Worm (Caenorhabditis elegans) whole organism, early embryonic: Measurements from ENCODE around the gene dao-4.

Source experiments
- B0310.2 ChIP-seq: sonication (generic microtip); optimal IDR thresholded peaks from 2 replicates; lab custom pipeline; 2016; ENCODE audit warnings: mild to moderate bottlenecking, missing genetic modification characterization, missing compliant biosample characterization
- F13C5.2 ChIP-seq: sonication (generic microtip); optimal IDR thresholded peaks from 2 replicates; lab custom pipeline; 2017; ENCODE audit warnings: mild to moderate bottlenecking, missing genetic modification characterization, inconsistent platforms, missing compliant biosample characterization
- aly-1 ChIP-seq: sonication (generic microtip); optimal IDR thresholded peaks from 2 replicates; lab custom pipeline; 2016; ENCODE audit warnings: missing genetic modification characterization, missing compliant biosample characterization
- ama-1 ChIP-seq: fragments of 150-350 bp; optimal IDR thresholded peaks from 2 replicates; lab custom pipeline; 2014
- ceh-13 ChIP-seq: fragments of 200-800 bp; sonication (Bioruptor generic); optimal IDR thresholded peaks from 2 replicates; lab custom pipeline; 2018; ENCODE audit warnings: mild to moderate bottlenecking, missing genetic modification characterization, missing compliant biosample characterization
- ceh-36 ChIP-seq: sonication (generic microtip); optimal IDR thresholded peaks from 2 replicates; lab custom pipeline; 2016; ENCODE audit warnings: missing genetic modification characterization, inconsistent platforms, missing compliant biosample characterization
- ets-7 ChIP-seq: sonication (generic microtip); optimal IDR thresholded peaks from 2 replicates; lab custom pipeline; 2016; ENCODE audit warnings: missing genotype, missing genetic modification characterization, missing compliant biosample characterization
- flt-1 ChIP-seq: fragments of 200-800 bp; sonication (Bioruptor generic); IDR thresholded peaks from 2 replicates; pipeline ENCODE4 v1.3.6; 2022; ENCODE audit warnings: missing genetic modification characterization, missing compliant biosample characterization
- hmbx-1 ChIP-seq: sonication (generic microtip); optimal IDR thresholded peaks from 2 replicates; lab custom pipeline; 2016; ENCODE audit warnings: mild to moderate bottlenecking, missing genetic modification characterization, missing compliant biosample characterization
- hmg-4 ChIP-seq: fragments of 200-800 bp; sonication (Bioruptor generic); optimal IDR thresholded peaks from 2 replicates; lab custom pipeline; 2018; ENCODE audit warnings: mild to moderate bottlenecking, missing genetic modification characterization, missing compliant biosample characterization
- hnd-1 ChIP-seq: sonication (generic microtip); optimal IDR thresholded peaks from 2 replicates; lab custom pipeline; 2016; ENCODE audit warnings: missing genetic modification characterization, missing compliant biosample characterization
- pes-1 ChIP-seq: fragments of 200-800 bp; sonication (Bioruptor generic); IDR thresholded peaks from 2 replicates; pipeline ENCODE4 v1.3.6; 2022; ENCODE audit warnings: missing genetic modification reagents, missing genetic modification characterization, missing compliant biosample characterization
- scrt-1 ChIP-seq: fragments of 200-800 bp; sonication (Bioruptor generic); IDR thresholded peaks from 2 replicates; pipeline ENCODE4 v1.3.6; 2022; ENCODE audit warnings: missing genetic modification characterization, missing compliant biosample characterization
- sea-1 ChIP-seq: fragments of 200-800 bp; sonication (Bioruptor generic); conservative IDR thresholded peaks from 2 replicates; pipeline ENCODE4 v1.3.6; 2022; ENCODE audit warnings: missing genetic modification characterization, missing compliant biosample characterization
- tbx-11 ChIP-seq: fragments of 200-800 bp; sonication (Bioruptor generic); IDR thresholded peaks from 2 replicates; pipeline ENCODE4 v1.3.6; 2022; ENCODE audit warnings: missing genetic modification characterization, missing compliant biosample characterization
- tbx-37 ChIP-seq: fragments of 200-800 bp; sonication (Bioruptor generic); conservative IDR thresholded peaks from 2 replicates; pipeline ENCODE4 v1.3.6; 2022; ENCODE audit warnings: missing genetic modification reagents, missing genetic modification characterization, missing compliant biosample characterization
- tra-4 ChIP-seq: sonication (generic microtip); optimal IDR thresholded peaks from 2 replicates; lab custom pipeline; 2017; ENCODE audit warnings: missing genetic modification characterization, missing compliant biosample characterization

Gene dao-4

DNA sequence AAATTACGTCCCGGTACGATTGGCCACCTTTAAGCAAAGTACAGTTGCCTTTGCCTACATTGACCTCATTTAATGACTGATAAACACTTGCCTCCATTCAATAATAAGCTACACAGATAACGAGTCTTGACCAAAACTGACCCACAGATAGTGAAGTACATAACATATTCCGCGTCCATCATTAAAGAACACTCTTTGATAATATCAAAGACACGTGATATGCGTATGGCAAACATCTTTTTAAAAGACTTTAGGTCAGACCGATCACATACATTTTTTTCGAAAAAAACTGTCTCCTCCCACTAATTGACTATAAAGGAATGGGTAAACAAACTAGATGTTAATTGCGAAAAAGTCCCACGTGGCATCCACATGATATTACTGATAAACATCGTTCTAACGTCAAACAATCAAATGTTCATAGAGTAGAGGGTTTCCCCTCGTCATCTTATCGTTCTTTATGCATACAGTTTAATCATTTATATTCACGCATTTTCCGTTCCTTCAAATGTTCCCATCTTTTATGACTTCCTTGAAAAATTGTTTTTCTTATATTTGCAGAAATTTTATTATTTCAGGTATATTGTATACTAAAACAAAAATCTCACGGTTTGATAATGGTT, 9.1 kb downstream of the dao-4 start, which contains the start of gene W07E11.1:
W07E11.1 (plus strand) TSS at position 573 of the 623 bp plus-strand sequence.
- TF ChIP-seq aly-1 (tag; lab: Kevin White, UChicago) (no peak), flt-1 (no peak), tra-4 (tag; lab: Kevin White, UChicago) (no peak), hmg-4 (GFP tag; lab: Kevin White, UChicago) (no peak), B0310.2 (tag; lab: Kevin White, UChicago) (no peak), scrt-1 (GFP tag; lab: Robert Waterston, UW) (no peak), ama-1 (no peak), ets-7 (tag; lab: Kevin White, UChicago) (no peak), ceh-13 (GFP tag; lab: Kevin White, UChicago) (no peak), pes-1 (no peak)

DNA sequence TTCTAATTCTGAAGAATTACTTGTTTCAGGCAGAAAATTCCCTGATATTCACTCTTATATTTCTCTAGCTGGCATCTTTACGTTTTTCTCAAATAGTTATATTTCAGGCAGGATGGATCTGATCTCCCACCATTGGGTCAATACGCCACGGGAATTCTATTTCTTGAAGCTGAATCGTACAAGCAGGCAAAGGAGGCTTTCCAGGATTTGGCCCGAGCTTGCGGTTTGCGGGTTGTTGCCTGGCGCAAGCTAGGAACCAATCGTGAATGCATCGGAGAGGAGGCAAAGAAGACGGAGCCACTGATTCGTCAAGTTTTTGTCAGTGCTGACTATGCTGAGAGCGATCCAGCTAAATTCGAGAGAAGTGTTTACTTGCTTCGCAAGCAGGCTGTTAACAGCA, 10.0 kb downstream of the dao-4 start:
- TF ChIP-seq flt-1 (no peak), ama-1 (no peak), F13C5.2 (no peak), aly-1 (tag; lab: Kevin White, UChicago) (no peak), hnd-1 (no peak), B0310.2 (tag; lab: Kevin White, UChicago) (no peak)

DNA sequence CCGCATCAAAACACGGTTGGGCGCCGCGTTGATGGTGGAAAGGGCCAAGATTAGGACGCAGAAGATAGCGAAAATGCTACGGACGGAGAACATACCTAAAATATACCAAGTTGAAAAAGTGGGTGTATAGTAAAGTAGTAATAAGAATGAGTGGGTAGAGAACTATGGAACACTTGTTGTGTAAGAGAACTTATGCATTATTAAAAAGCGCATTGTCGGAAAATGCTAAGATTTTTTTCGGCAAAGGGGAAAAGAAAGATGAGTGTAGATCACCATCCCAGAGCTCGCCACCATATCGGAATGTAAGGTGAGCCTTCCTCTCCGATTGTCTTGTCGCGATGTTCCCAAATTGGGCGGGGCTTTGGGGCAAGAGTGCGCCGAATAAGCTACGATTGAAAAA, 12.8 kb downstream of the dao-4 start, which contains the start of gene flp-28:
flp-28 (minus strand) TSS at position 101 of the 400 bp plus-strand sequence.
- TF ChIP-seq hmbx-1 (tag; lab: Kevin White, UChicago) (no peak), hnd-1 (no peak), tbx-37 (GFP tag; lab: Robert Waterston, UW) (no peak), hmg-4 (GFP tag; lab: Kevin White, UChicago) (no peak), aly-1 (tag; lab: Kevin White, UChicago) (no peak), tbx-11 (GFP tag; lab: Robert Waterston, UW) (no peak), ama-1 (no peak), B0310.2 (tag; lab: Kevin White, UChicago) (no peak), ets-7 (tag; lab: Kevin White, UChicago) (no peak), F13C5.2 (no peak), ceh-13 (GFP tag; lab: Kevin White, UChicago) (no peak), ceh-36 (tag; lab: Kevin White, UChicago) (no peak), pes-1 (no peak), scrt-1 (GFP tag; lab: Robert Waterston, UW) (no peak)

DNA sequence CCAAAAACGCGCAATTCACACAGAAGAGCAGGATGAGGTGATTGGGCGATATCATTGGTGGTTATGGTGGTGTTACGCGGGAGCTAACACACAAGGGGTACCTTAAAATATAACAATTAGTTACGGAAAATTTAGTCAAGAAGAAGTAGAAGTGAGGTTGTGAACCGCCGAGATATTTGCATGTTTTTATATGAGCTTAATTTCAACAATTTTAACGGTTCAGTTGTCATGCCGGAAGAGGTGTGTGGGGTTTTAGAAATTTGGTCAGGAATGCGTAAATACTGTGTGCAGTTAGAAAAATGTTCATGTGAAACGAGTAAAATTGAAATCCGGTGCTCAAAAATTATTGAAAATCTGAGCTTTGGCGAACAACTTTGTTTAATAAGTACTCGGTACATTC, 17.8 kb downstream of the dao-4 start, which contains the start of gene flp-3:
flp-3 (minus strand) TSS at position 101 of the 400 bp plus-strand sequence.
- no peak for TF ChIP-seq ets-7 (tag; lab: Kevin White, UChicago)
- TF ChIP-seq hnd-1 = no peak
- TF ChIP-seq tbx-11 (GFP tag; lab: Robert Waterston, UW) = no peak
- TF ChIP-seq ceh-36 (tag; lab: Kevin White, UChicago) = no peak
- TF ChIP-seq hmg-4 (GFP tag; lab: Kevin White, UChicago) = no peak
- no peak for TF ChIP-seq flt-1
- no peak for TF ChIP-seq F13C5.2
- TF ChIP-seq sea-1 (GFP tag; lab: Robert Waterston, UW) = no peak
- no peak for TF ChIP-seq tbx-37 (GFP tag; lab: Robert Waterston, UW)
- no peak for TF ChIP-seq tra-4 (tag; lab: Kevin White, UChicago)
- TF ChIP-seq hmbx-1 (tag; lab: Kevin White, UChicago) = no peak

DNA sequence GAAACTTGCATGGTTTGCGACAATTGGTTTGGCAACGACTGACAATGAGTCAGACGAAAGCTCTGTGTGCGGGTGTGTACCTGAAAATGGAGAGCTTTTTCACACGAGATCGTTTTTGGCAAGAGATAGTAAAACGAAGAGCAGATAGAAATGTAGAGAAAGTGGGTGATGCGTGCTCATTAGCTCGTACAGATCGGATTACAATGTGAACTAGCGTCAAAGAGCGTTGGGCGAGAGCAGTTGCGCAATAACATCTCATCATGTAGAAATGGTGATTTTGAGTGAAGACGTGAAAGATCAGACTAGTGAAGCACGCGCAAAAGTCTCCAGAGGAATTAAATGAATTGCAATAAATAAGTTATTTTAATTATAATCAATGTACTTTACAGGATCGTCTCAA, 20.1 kb downstream of the dao-4 start, which contains the start of gene flp-2:
flp-2 (minus strand) TSS at position 101 of the 400 bp plus-strand sequence.
- no peak for TF ChIP-seq F13C5.2
- TF ChIP-seq sea-1 (GFP tag; lab: Robert Waterston, UW) = no peak

DNA sequence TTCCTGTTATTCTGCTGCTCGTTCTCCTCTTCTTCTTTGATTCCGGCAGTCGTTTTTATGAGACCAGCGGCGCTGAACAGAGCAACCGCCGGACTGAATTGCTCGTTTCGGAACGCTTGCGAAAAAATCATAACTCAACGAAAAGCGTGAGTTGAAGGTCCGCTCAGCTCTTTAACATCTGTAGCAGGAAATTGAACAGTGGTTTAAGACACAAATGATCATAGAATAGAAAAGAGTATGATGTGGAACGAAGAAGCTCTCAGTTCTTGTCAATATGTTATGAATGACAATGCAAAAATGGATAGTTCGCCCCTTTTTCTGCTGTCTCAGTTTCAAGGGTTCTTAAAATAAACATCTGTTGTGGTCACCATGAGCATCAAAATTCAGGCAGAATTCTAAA, 38.6 kb downstream of the dao-4 start:
- TF ChIP-seq scrt-1 (GFP tag; lab: Robert Waterston, UW) (no peak), aly-1 (tag; lab: Kevin White, UChicago) (no peak), pes-1 (no peak), F13C5.2 (no peak), hmbx-1 (tag; lab: Kevin White, UChicago) (no peak), ceh-36 (tag; lab: Kevin White, UChicago) (no peak), flt-1 (no peak)

- TF ChIP-seq aly-1 (tag; lab: Kevin White, UChicago) (no peak), hmg-4 (GFP tag; lab: Kevin White, UChicago) (no peak), pes-1 (no peak), scrt-1 (GFP tag; lab: Robert Waterston, UW) (no peak), tra-4 (tag; lab: Kevin White, UChicago) (no peak), F13C5.2 (no peak), ceh-13 (GFP tag; lab: Kevin White, UChicago) (no peak), ets-7 (tag; lab: Kevin White, UChicago) (no peak), flt-1 (no peak), B0310.2 (tag; lab: Kevin White, UChicago) (no peak), hnd-1 (no peak), ama-1 (no peak), tbx-37 (GFP tag; lab: Robert Waterston, UW) (no peak), hmbx-1 (tag; lab: Kevin White, UChicago) (no peak)
Observed at ce11 chrX:10123015-10123414, 47.9 kb downstream of the dao-4 start.

DNA sequence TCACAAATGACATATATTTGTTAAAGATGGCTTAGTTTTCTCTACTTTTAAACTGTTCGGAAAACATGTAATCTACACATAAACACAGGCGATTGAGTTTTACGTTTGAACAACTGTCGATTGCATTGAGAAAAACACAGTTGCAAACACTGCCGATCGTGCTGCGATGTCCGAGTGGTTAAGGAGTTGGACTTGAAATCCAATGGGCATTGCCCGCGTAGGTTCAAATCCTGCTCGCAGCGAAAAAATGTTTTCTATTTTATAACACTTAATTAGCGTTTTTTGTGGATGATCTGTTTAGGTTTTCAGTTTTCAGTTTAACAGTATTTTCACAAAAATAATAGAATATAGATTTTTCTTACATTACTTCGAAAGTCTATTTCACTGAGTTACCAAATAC, 49.2 kb downstream of the dao-4 start:
- TF ChIP-seq hmbx-1 (tag; lab: Kevin White, UChicago) = no peak
- TF ChIP-seq F13C5.2 = no peak
- TF ChIP-seq hmg-4 (GFP tag; lab: Kevin White, UChicago) = no peak
- no peak for TF ChIP-seq ceh-13 (GFP tag; lab: Kevin White, UChicago)
- TF ChIP-seq hnd-1 = no peak
- no peak for TF ChIP-seq sea-1 (GFP tag; lab: Robert Waterston, UW)
- no peak for TF ChIP-seq aly-1 (tag; lab: Kevin White, UChicago)
- TF ChIP-seq pes-1 = no peak
- no peak for TF ChIP-seq ets-7 (tag; lab: Kevin White, UChicago)
- no peak for TF ChIP-seq flt-1
- TF ChIP-seq B0310.2 (tag; lab: Kevin White, UChicago) = no peak
- TF ChIP-seq scrt-1 (GFP tag; lab: Robert Waterston, UW) = no peak
- TF ChIP-seq ceh-36 (tag; lab: Kevin White, UChicago) = no peak
- no peak for TF ChIP-seq tbx-11 (GFP tag; lab: Robert Waterston, UW)
- no peak for TF ChIP-seq tbx-37 (GFP tag; lab: Robert Waterston, UW)
- TF ChIP-seq tra-4 (tag; lab: Kevin White, UChicago) = no peak
- TF ChIP-seq ama-1 = no peak
